Fruit fly (Drosophila melanogaster): Measurements from ENCODE around the gene TwdlZ.

The TwdlZ gene

dm6 chrX:16696614-16697519, 41.1 kb upstream of the TwdlZ start:
- TF ChIP-seq Mad (GFP tag; optimal IDR thresholded peaks at IDR 0.05) (no peak), org-1 (GFP tag; optimal IDR thresholded peaks at IDR 0.05) (peak; percentile 8), Hand (GFP tag; optimal IDR thresholded peaks at IDR 0.05) (peak; percentile 4), lab (GFP tag; optimal IDR thresholded peaks at IDR 0.05) (peak; percentile 17), gcm2 (GFP tag; optimal IDR thresholded peaks at IDR 0.05) (no peak), jing (GFP tag; optimal IDR thresholded peaks at IDR 0.05) (no peak), sob (GFP tag; IDR thresholded peaks at IDR 0.05) (no peak), CG1832 (GFP tag; optimal IDR thresholded peaks at IDR 0.05) (no peak), CG12104 (GFP tag; optimal IDR thresholded peaks at IDR 0.05) (no peak), sna (GFP tag; IDR thresholded peaks at IDR 0.05; ENCODE audit: partially characterized antibody) (no peak), Pdp1 (GFP tag; optimal IDR thresholded peaks at IDR 0.05) (peak in 1 of 2 experiments; percentile 57), HmgZ (tag; optimal IDR thresholded peaks at IDR 0.05) (no peak), Fer3 (tag; optimal IDR thresholded peaks at IDR 0.05) (no peak), CG4730 (GFP tag; IDR thresholded peaks at IDR 0.05) (peak; percentile 23; the same call in 1 of the 2 replicates), CG30403 (GFP tag; optimal IDR thresholded peaks at IDR 0.05) (peak; percentile 7), CG10366 (GFP tag; IDR thresholded peaks at IDR 0.05) (no peak), dmrt99B (tag; optimal IDR thresholded peaks at IDR 0.05) (peak; percentile 30), ham (GFP tag; IDR thresholded peaks at IDR 0.05) (no peak), CG14965 (GFP tag; optimal IDR thresholded peaks at IDR 0.05; ENCODE audit: borderline replicate concordance) (no peak), CG31365 (tag; optimal IDR thresholded peaks at IDR 0.05) (no peak), CG14014 (GFP tag; IDR thresholded peaks at IDR 0.05) (no peak), gfzf (GFP tag; optimal IDR thresholded peaks at IDR 0.05) (no peak), Med (GFP tag) (peak; percentile 53), CG3163 (GFP tag; optimal IDR thresholded peaks at IDR 0.05) (no peak), sens (GFP tag) (peak; percentile 48), HLH3B (GFP tag; IDR thresholded peaks at IDR 0.05) (no peak), CG1603 (tag; optimal IDR thresholded peaks at IDR 0.05) (no peak), H2.0 (GFP tag; IDR thresholded peaks at IDR 0.05) (no peak), CG15514 (GFP tag; optimal IDR thresholded peaks at IDR 0.05) (no peak), ewg (GFP tag; optimal IDR thresholded peaks at IDR 0.05) (no peak), CG2678 (tag; optimal IDR thresholded peaks at IDR 0.05) (peak; percentile 55), CG1602 (GFP tag; optimal IDR thresholded peaks at IDR 0.05) (no peak), Camta (GFP tag; optimal IDR thresholded peaks at IDR 0.05) (no peak), hth (optimal IDR thresholded peaks at IDR 0.05) (no peak), CG11560 (tag; IDR thresholded peaks at IDR 0.05) (no peak), CG6791 (GFP tag; IDR thresholded peaks at IDR 0.05; ENCODE audit: partially characterized antibody) (0 out of 3 replicates have a peak, but pooled peaks have one; percentile 27), Deaf1 (tag; optimal IDR thresholded peaks at IDR 0.05) (no peak), CG17385 (GFP tag; optimal IDR thresholded peaks at IDR 0.05) (peak; percentile 13), CG4854 (GFP tag; optimal IDR thresholded peaks at IDR 0.05) (no peak), sd (tag; optimal IDR thresholded peaks at IDR 0.05) (no peak), Sox100B (GFP tag; optimal IDR thresholded peaks at IDR 0.05) (peak; percentile 12), CG8089 (GFP tag; optimal IDR thresholded peaks at IDR 0.05) (no peak), az2 (GFP tag; optimal IDR thresholded peaks at IDR 0.05) (no peak), twi (tag; optimal IDR thresholded peaks at IDR 0.05) (no peak), Lim3 (GFP tag; IDR thresholded peaks at IDR 0.05) (no peak), CG1233 (GFP tag; optimal IDR thresholded peaks at IDR 0.05) (no peak), run (tag; optimal IDR thresholded peaks at IDR 0.05) (no peak), CG31441 (GFP tag; IDR thresholded peaks at IDR 0.05) (0 out of 2 replicates have a peak, but pooled peaks have one; percentile 12), slou (GFP tag; optimal IDR thresholded peaks at IDR 0.05) (no peak)

All from whole organism, embryonic.